Worm (Caenorhabditis elegans): Measurements from ENCODE around the gene copb-2.

DNA sequence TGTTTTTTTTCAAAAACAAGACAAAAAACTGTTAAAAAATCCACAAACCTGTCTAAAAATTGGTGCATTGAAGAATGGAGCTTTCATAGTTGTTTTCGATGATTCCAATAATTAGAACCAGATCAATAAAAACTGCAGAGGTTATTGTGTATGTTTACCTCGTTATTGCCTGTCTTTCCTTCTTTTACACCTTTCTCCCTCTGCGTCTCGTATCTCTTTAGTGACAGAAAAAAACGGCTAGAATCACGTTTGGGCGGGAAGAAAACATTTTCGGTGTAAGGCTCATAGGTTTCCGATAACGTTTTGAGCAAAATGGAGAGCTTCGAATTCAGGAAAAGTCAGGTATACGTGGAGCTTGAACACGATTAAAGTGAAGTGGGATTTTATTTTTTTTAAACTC lies 49.1 kb downstream of the copb-2 start, which contains the start of gene ethe-1:
- TF ChIP-seq hlh-15 (tag; optimal IDR thresholded peaks at IDR 0.05) (no peak), nfya-1 (tag; optimal IDR thresholded peaks at IDR 0.05) (no peak), dmd-4 (tag; optimal IDR thresholded peaks at IDR 0.05; ENCODE audit: borderline replicate concordance) (no peak), pros-1 (tag; optimal IDR thresholded peaks at IDR 0.05) (no peak)

All from whole organism, late embryonic.